Worm (Caenorhabditis elegans): ENCODE measurements around the gene sri-30.

sri-30 gene

ce11 chrII:3064631-3065030 is 18.7 kb downstream of the sri-30 start:
- no peak for TF ChIP-seq ztf-23 (GFP tag; IDR thresholded peaks at IDR 0.05)
- TF ChIP-seq T22C8.4 (GFP tag; IDR thresholded peaks at IDR 0.05), result peak; percentile 75

ce11 chrII:3065086-3065485 is 19.1 kb downstream of the sri-30 start:
- TF ChIP-seq T22C8.4 (GFP tag; IDR thresholded peaks at IDR 0.05), result no peak
- TF ChIP-seq tab-1 (GFP tag; IDR thresholded peaks at IDR 0.05), result no peak
- TF ChIP-seq flt-1 (GFP tag; IDR thresholded peaks at IDR 0.05), result no peak
- no peak for TF ChIP-seq klf-2 (GFP tag; conservative IDR thresholded peaks at IDR 0.05)
- TF ChIP-seq cog-1 (tag; optimal IDR thresholded peaks at IDR 0.05), result no peak
- no peak for TF ChIP-seq ztf-29 (GFP tag; IDR thresholded peaks at IDR 0.05)
- no peak for TF ChIP-seq ref-1 (GFP tag; conservative IDR thresholded peaks at IDR 0.05)
- no peak for TF ChIP-seq med-1 (GFP tag; optimal IDR thresholded peaks at IDR 0.05; ENCODE audit: insufficient read depth)
- TF ChIP-seq ztf-23 (GFP tag; IDR thresholded peaks at IDR 0.05), result no peak

- TF ChIP-seq T22C8.4 (GFP tag; IDR thresholded peaks at IDR 0.05) (0 out of 2 replicates have a peak, but pooled peaks have one; percentile 50), med-1 (GFP tag; optimal IDR thresholded peaks at IDR 0.05; ENCODE audit: insufficient read depth) (no peak), ztf-29 (GFP tag; IDR thresholded peaks at IDR 0.05) (no peak), klf-2 (GFP tag; conservative IDR thresholded peaks at IDR 0.05) (no peak), flt-1 (GFP tag; IDR thresholded peaks at IDR 0.05) (no peak), ref-1 (GFP tag; conservative IDR thresholded peaks at IDR 0.05) (no peak), cog-1 (tag; optimal IDR thresholded peaks at IDR 0.05) (no peak), tab-1 (GFP tag; IDR thresholded peaks at IDR 0.05) (no peak)
Observed at ce11 chrII:3066401-3066800, 20.4 kb downstream of the sri-30 start.

- peak; percentile 67; the same call in 1 of the 2 replicates for TF ChIP-seq T22C8.4 (GFP tag; IDR thresholded peaks at IDR 0.05)
- TF ChIP-seq tab-1 (GFP tag; IDR thresholded peaks at IDR 0.05), result no peak
Observed at ce11 chrII:3067447-3067846, 21.5 kb downstream of the sri-30 start.

ce11 chrII:3067896-3068295 is 21.9 kb downstream of the sri-30 start:
- TF ChIP-seq T22C8.4 (GFP tag; IDR thresholded peaks at IDR 0.05) (peak; percentile 89), ztf-29 (GFP tag; IDR thresholded peaks at IDR 0.05) (no peak), cog-1 (tag; optimal IDR thresholded peaks at IDR 0.05) (no peak), flt-1 (GFP tag; IDR thresholded peaks at IDR 0.05) (no peak), ref-1 (GFP tag; conservative IDR thresholded peaks at IDR 0.05) (no peak)

ce11 chrII:3068646-3069045 is 22.7 kb downstream of the sri-30 start:
- TF ChIP-seq cog-1 (tag; optimal IDR thresholded peaks at IDR 0.05) (no peak), T22C8.4 (GFP tag; IDR thresholded peaks at IDR 0.05) (peak; percentile 21; the same call in 1 of the 2 replicates)

ce11 chrII:3070182-3070581 is 24.2 kb downstream of the sri-30 start:
- TF ChIP-seq cog-1 (tag; optimal IDR thresholded peaks at IDR 0.05) (no peak), T22C8.4 (GFP tag; IDR thresholded peaks at IDR 0.05) (peak; percentile 89)

ce11 chrII:3071012-3071749 is 25.2 kb downstream of the sri-30 start, which contains the start of gene Y25C1A.7:
Gene Y25C1A.7 (minus strand): TSS chrII:3071062.
- TF ChIP-seq ztf-29 (GFP tag; IDR thresholded peaks at IDR 0.05) (peak; percentile 13; the same call in 1 of the 2 replicates), ztf-23 (GFP tag; IDR thresholded peaks at IDR 0.05) (no peak), T22C8.4 (GFP tag; IDR thresholded peaks at IDR 0.05) (0 out of 2 replicates have a peak, but pooled peaks have one; percentile 15), klf-2 (GFP tag; conservative IDR thresholded peaks at IDR 0.05) (no peak)

ce11 chrII:3076915-3077314 is 30.9 kb downstream of the sri-30 start, which contains the start of gene Y25C1A.8:
Gene Y25C1A.8 (minus strand): TSS chrII:3076959.
- TF ChIP-seq cog-1 (tag; optimal IDR thresholded peaks at IDR 0.05) (peak; percentile 57), flt-1 (GFP tag; IDR thresholded peaks at IDR 0.05) (peak; percentile 64; the same call in 1 of the 2 replicates), ref-1 (GFP tag; conservative IDR thresholded peaks at IDR 0.05) (no peak), T22C8.4 (GFP tag; IDR thresholded peaks at IDR 0.05) (no peak), med-1 (GFP tag; optimal IDR thresholded peaks at IDR 0.05; ENCODE audit: insufficient read depth) (no peak), ztf-23 (GFP tag; IDR thresholded peaks at IDR 0.05) (peak; percentile 63), klf-2 (GFP tag; conservative IDR thresholded peaks at IDR 0.05) (no peak), tab-1 (GFP tag; IDR thresholded peaks at IDR 0.05) (no peak), ztf-29 (GFP tag; IDR thresholded peaks at IDR 0.05) (no peak)

ce11 chrII:3078496-3078895 is 32.5 kb downstream of the sri-30 start, which contains the start of gene copb-1:
Gene copb-1 (plus strand): TSS chrII:3078796.
- TF ChIP-seq klf-2 (GFP tag; conservative IDR thresholded peaks at IDR 0.05), result no peak

ce11 chrII:3087134-3087533 is 41.2 kb downstream of the sri-30 start:
- TF ChIP-seq ztf-29 (GFP tag; IDR thresholded peaks at IDR 0.05), result no peak
- TF ChIP-seq ztf-23 (GFP tag; IDR thresholded peaks at IDR 0.05), result no peak
- no peak for TF ChIP-seq ref-1 (GFP tag; conservative IDR thresholded peaks at IDR 0.05)
- TF ChIP-seq tab-1 (GFP tag; IDR thresholded peaks at IDR 0.05), result no peak
- no peak for TF ChIP-seq cog-1 (tag; optimal IDR thresholded peaks at IDR 0.05)
- no peak for TF ChIP-seq klf-2 (GFP tag; conservative IDR thresholded peaks at IDR 0.05)
- TF ChIP-seq flt-1 (GFP tag; IDR thresholded peaks at IDR 0.05), result no peak
- TF ChIP-seq T22C8.4 (GFP tag; IDR thresholded peaks at IDR 0.05), result no peak
- no peak for TF ChIP-seq med-1 (GFP tag; optimal IDR thresholded peaks at IDR 0.05; ENCODE audit: insufficient read depth)

All from whole organism, midembryonic.